Worm (Caenorhabditis elegans) whole organism, late embryonic: ENCODE results near the gene srv-26.

Experiments
- C38D4.7 ChIP-seq: fragments of 200-800 bp; sonication (Bioruptor generic); optimal IDR thresholded peaks from 2 replicates; lab custom pipeline; 2018; ENCODE audit warnings: mild to moderate bottlenecking, missing genetic modification characterization, moderate library complexity, missing compliant biosample characterization
- elt-4 ChIP-seq: sonication (generic microtip); optimal IDR thresholded peaks from 2 replicates; lab custom pipeline; 2016; ENCODE audit warnings: missing genetic modification characterization, missing compliant biosample characterization
- fkh-10 ChIP-seq: fragments of 150-350 bp; optimal IDR thresholded peaks from 2 replicates; lab custom pipeline; 2014; ENCODE audit warnings: missing biosample characterization, missing genetic modification reagents, missing genetic modification characterization
- hlh-30 ChIP-seq: sonication (generic microtip); optimal IDR thresholded peaks from 2 replicates; lab custom pipeline; 2017; ENCODE audit warnings: antibody characterized with exemption, missing genetic modification characterization, missing compliant biosample characterization; ENCODE audit not compliant: insufficient read depth
- hlh-8 ChIP-seq: sonication (generic microtip); optimal IDR thresholded peaks from 2 replicates; lab custom pipeline; 2016; ENCODE audit warnings: missing genotype, missing genetic modification characterization, missing compliant biosample characterization
- pqm-1 ChIP-seq: sonication (generic microtip); optimal IDR thresholded peaks from 2 replicates; lab custom pipeline; 2016; ENCODE audit warnings: missing genetic modification characterization, missing compliant biosample characterization
- tbx-7 ChIP-seq: sonication (generic microtip); optimal IDR thresholded peaks from 2 replicates; lab custom pipeline; 2016; ENCODE audit warnings: missing genotype, missing genetic modification characterization, missing compliant biosample characterization
- ttx-3 ChIP-seq: sonication (generic microtip); optimal IDR thresholded peaks from 2 replicates; lab custom pipeline; 2016; ENCODE audit warnings: missing genetic modification reagents, missing genetic modification characterization, missing compliant biosample characterization
- unc-86 ChIP-seq: sonication (generic microtip); optimal IDR thresholded peaks from 2 replicates; lab custom pipeline; 2016; ENCODE audit warnings: missing genetic modification characterization, missing compliant biosample characterization
- ztf-16 ChIP-seq: sonication (generic microtip); optimal IDR thresholded peaks from 2 replicates; lab custom pipeline; 2017; ENCODE audit warnings: missing genetic modification characterization, missing compliant biosample characterization

ce11 chrIV:6259732-6260131 is 41.9 kb downstream of the srv-26 start, which contains the start of gene nlp-16:
- TF ChIP-seq fkh-10 (GFP tag; lab: Kevin White, UChicago) (no peak), ztf-16 (no peak), unc-86 (no peak), hlh-8 (tag; lab: Kevin White, UChicago) (no peak), tbx-7 (tag; lab: Kevin White, UChicago) (no peak), pqm-1 (tag; lab: Kevin White, UChicago) (no peak), elt-4 (no peak), hlh-30 (tag; lab: Kevin White, UChicago) (no peak), C38D4.7 (GFP tag; lab: Kevin White, UChicago) (no peak), ttx-3 (tag; lab: Kevin White, UChicago) (no peak)
